Worm (Caenorhabditis elegans) whole organism, L4/young adult: ENCODE results near the gene VC5.2.

Experiments used
- W03F9.2 ChIP-seq: fragments of 150-350 bp; optimal IDR thresholded peaks from 2 replicates; lab custom pipeline; 2014; ENCODE audit warnings: missing biosample characterization, missing genetic modification characterization
- dao-5 ChIP-seq: sonication (generic microtip); optimal IDR thresholded peaks from 2 replicates; lab custom pipeline; 2016; ENCODE audit warnings: missing genotype, missing genetic modification characterization, moderate library complexity, missing compliant biosample characterization

DNA sequence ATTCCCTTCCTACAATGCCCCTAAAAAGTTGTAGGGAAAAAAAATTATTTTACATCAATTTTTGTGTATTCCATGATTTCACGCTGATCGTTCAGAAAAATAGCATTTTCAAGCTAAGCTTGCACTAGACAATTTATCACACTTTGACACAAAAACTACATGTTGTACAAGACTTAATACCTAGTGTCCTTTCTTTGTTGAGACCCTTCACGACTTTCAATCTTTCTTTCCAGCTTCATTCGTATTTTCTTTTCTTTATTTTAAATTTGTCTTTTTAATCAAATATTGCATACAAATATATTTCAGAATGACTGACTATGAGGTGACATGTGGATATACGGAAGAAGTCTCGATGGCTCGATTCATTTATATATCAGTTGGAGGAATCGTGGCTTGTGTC lies 39.8 kb upstream of the VC5.2 start, which contains the start of gene F20A1.2:
- TF ChIP-seq W03F9.2 = no peak
- no peak for TF ChIP-seq dao-5 (tag; lab: Kevin White, UChicago)
